Worm (Caenorhabditis elegans): ENCODE data around the gene egl-44.

DNA sequence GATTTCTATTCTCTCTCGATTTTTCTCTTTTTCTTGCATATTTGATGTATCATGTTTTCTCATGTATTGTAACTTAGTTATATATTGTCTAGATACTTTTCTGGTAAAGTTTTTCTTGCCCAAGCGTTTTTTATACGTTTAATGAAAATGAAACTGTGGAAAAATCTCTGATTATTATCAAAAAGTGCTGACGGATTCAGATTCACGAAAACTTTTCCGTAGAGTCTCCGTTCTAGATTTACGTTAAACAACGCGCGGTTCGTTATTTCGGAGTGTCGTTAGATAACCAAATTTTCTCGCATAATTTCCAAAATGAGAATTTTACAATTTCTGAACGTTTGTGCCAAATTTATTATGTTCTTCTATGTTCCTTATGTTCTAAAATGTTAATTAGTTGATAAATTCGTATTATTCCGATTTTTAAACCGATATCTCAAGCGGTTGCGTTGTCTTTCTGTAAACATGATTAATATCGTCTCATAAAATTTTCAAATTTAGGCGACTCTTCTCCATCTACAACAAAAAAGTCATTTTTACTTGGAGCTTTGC lies 10.4 kb upstream of the egl-44 start, which contains the start of gene ptp-2:
- TF ChIP-seq elt-2 (tag; optimal IDR thresholded peaks at IDR 0.05), result peak; percentile 0
- no peak for TF ChIP-seq nhr-237 (tag; optimal IDR thresholded peaks at IDR 0.05)
- TF ChIP-seq snpc-4 (tag; optimal IDR thresholded peaks at IDR 0.05), result no peak
- no peak for TF ChIP-seq nhr-12 (tag; optimal IDR thresholded peaks at IDR 0.05)
- TF ChIP-seq pqm-1 (tag; optimal IDR thresholded peaks at IDR 0.05), result no peak
